Fruit fly (Drosophila melanogaster): ENCODE data around the gene Nup107.

DNA sequence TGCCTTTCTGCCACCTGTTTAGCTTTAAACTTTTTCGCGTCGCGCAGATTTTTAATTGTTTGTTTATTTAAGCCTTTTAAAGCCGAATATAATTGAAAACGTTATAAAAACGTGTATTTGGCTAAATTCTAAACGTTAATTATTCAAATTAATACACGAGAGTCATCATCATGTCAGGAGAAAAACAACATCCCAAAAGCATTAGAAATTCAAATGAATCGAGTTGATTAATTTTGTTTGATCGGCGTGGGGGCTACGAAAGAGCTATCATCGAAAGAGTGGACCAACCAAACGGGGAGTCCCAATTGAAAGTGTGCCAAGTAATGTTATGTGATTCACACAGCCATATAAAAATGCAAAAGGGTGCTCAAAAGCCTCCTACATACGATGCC, 48.1 kb downstream of the Nup107 start:
- TF ChIP-seq dac (GFP tag; optimal IDR thresholded peaks at IDR 0.05) (no peak), spab (GFP tag; optimal IDR thresholded peaks at IDR 0.05) (no peak), Smox (GFP tag; optimal IDR thresholded peaks at IDR 0.05) (no peak), CG16779 (tag; optimal IDR thresholded peaks at IDR 0.05) (no peak), Eip75B (GFP tag; optimal IDR thresholded peaks at IDR 0.05) (no peak)
